Worm (Caenorhabditis elegans): ENCODE results near the gene pals-39.

Gene pals-39

DNA sequence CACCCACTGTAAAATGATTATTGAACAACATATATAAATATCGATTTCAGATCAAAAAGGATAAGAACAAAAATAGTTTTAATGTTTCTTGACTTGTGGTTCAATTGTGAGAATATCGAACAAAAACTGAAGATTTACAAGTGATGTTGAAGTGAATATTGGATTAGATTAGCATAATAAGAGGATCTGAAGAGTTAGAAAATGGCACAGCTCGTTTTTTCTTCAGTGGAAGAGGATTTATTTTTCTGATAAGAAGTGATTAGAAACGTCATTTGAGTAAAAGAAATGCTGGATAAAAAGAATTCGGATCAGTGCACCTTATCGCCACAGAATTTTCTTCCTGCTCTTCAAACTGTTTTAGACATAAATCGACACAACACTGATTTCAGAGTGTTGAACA lies 48.0 kb downstream of the pals-39 start, which contains the start of gene twk-14:
twk-14 (minus strand) TSS at position 8 of the 400 bp plus-strand sequence.
- TF ChIP-seq unc-62 (GFP tag; optimal IDR thresholded peaks at IDR 0.05 in 1 of 2) (peak in 1 of 2 experiments; percentile 25), unc-62 (tag; optimal IDR thresholded peaks at IDR 0.05) (no peak), dpl-1 (GFP tag; optimal IDR thresholded peaks at IDR 0.05) (no peak)

Measured in whole organism, L4 larva.